Worm (Caenorhabditis elegans) whole organism, early embryonic: ENCODE measurements around the gene F28F8.9.

Experiments used
- B0310.2 ChIP-seq: sonication (generic microtip); optimal IDR thresholded peaks from 2 replicates; lab custom pipeline; 2016; ENCODE audit warnings: mild to moderate bottlenecking, missing genetic modification characterization, missing compliant biosample characterization
- F13C5.2 ChIP-seq: sonication (generic microtip); optimal IDR thresholded peaks from 2 replicates; lab custom pipeline; 2017; ENCODE audit warnings: mild to moderate bottlenecking, missing genetic modification characterization, inconsistent platforms, missing compliant biosample characterization
- aly-1 ChIP-seq: sonication (generic microtip); optimal IDR thresholded peaks from 2 replicates; lab custom pipeline; 2016; ENCODE audit warnings: missing genetic modification characterization, missing compliant biosample characterization
- ama-1 ChIP-seq: fragments of 150-350 bp; optimal IDR thresholded peaks from 2 replicates; lab custom pipeline; 2014
- ceh-13 ChIP-seq: fragments of 200-800 bp; sonication (Bioruptor generic); optimal IDR thresholded peaks from 2 replicates; lab custom pipeline; 2018; ENCODE audit warnings: mild to moderate bottlenecking, missing genetic modification characterization, missing compliant biosample characterization
- ceh-36 ChIP-seq: sonication (generic microtip); optimal IDR thresholded peaks from 2 replicates; lab custom pipeline; 2016; ENCODE audit warnings: missing genetic modification characterization, inconsistent platforms, missing compliant biosample characterization
- ets-7 ChIP-seq: sonication (generic microtip); optimal IDR thresholded peaks from 2 replicates; lab custom pipeline; 2016; ENCODE audit warnings: missing genotype, missing genetic modification characterization, missing compliant biosample characterization
- flt-1 ChIP-seq: fragments of 200-800 bp; sonication (Bioruptor generic); IDR thresholded peaks from 2 replicates; pipeline ENCODE4 v1.3.6; 2022; ENCODE audit warnings: missing genetic modification characterization, missing compliant biosample characterization
- hmbx-1 ChIP-seq: sonication (generic microtip); optimal IDR thresholded peaks from 2 replicates; lab custom pipeline; 2016; ENCODE audit warnings: mild to moderate bottlenecking, missing genetic modification characterization, missing compliant biosample characterization
- hmg-4 ChIP-seq: fragments of 200-800 bp; sonication (Bioruptor generic); optimal IDR thresholded peaks from 2 replicates; lab custom pipeline; 2018; ENCODE audit warnings: mild to moderate bottlenecking, missing genetic modification characterization, missing compliant biosample characterization
- hnd-1 ChIP-seq: sonication (generic microtip); optimal IDR thresholded peaks from 2 replicates; lab custom pipeline; 2016; ENCODE audit warnings: missing genetic modification characterization, missing compliant biosample characterization
- pes-1 ChIP-seq: fragments of 200-800 bp; sonication (Bioruptor generic); IDR thresholded peaks from 2 replicates; pipeline ENCODE4 v1.3.6; 2022; ENCODE audit warnings: missing genetic modification reagents, missing genetic modification characterization, missing compliant biosample characterization
- scrt-1 ChIP-seq: fragments of 200-800 bp; sonication (Bioruptor generic); IDR thresholded peaks from 2 replicates; pipeline ENCODE4 v1.3.6; 2022; ENCODE audit warnings: missing genetic modification characterization, missing compliant biosample characterization
- sea-1 ChIP-seq: fragments of 200-800 bp; sonication (Bioruptor generic); conservative IDR thresholded peaks from 2 replicates; pipeline ENCODE4 v1.3.6; 2022; ENCODE audit warnings: missing genetic modification characterization, missing compliant biosample characterization
- tbx-11 ChIP-seq: fragments of 200-800 bp; sonication (Bioruptor generic); IDR thresholded peaks from 2 replicates; pipeline ENCODE4 v1.3.6; 2022; ENCODE audit warnings: missing genetic modification characterization, missing compliant biosample characterization
- tbx-37 ChIP-seq: fragments of 200-800 bp; sonication (Bioruptor generic); conservative IDR thresholded peaks from 2 replicates; pipeline ENCODE4 v1.3.6; 2022; ENCODE audit warnings: missing genetic modification reagents, missing genetic modification characterization, missing compliant biosample characterization
- tra-4 ChIP-seq: sonication (generic microtip); optimal IDR thresholded peaks from 2 replicates; lab custom pipeline; 2017; ENCODE audit warnings: missing genetic modification characterization, missing compliant biosample characterization

The F28F8.9 gene

DNA sequence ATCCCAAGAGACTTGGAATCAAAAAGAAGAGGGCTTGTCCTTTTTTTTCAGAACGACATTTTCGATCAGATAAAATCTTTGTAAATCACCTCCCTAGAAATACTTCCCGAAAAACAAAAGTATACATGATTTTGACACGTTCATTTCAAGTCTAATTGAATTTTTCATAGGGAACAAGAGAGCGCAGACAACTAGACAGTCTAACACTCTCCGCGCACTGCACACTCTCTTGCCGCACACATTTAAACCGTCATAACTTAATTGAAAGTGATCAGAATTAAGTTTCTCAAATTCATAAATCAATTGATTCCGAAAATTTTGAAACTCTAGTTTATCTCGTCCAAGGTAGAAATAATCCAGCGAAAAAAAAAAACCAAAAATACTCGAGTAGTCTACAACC lies 18.7 kb downstream of the F28F8.9 start:
- TF ChIP-seq hnd-1 (tag; lab: Kevin White, UChicago) (no peak), hmbx-1 (tag; lab: Kevin White, UChicago) (no peak), ama-1 (lab: Kevin White, UChicago) (no peak), flt-1 (GFP tag; lab: Robert Waterston, UW) (no peak)

DNA sequence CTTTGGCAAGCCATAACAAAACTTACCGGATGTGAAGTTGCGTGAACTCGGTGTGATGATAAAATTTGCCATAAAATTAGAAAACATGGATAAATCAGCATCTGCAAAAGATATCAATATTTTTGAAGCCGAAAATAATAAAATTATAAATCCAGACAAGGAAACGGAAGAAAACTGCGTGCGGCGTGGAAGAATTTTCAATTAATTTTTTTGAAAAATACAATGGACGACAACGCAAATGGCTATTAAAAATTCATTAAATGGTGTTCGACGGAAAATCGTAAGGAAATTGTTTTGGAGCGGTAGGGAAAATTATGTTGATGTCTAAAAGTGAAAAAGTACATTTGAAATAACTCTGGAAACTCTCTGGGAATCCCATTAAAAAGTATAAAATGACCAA lies 19.4 kb downstream of the F28F8.9 start, which contains the start of gene acr-18:
Gene acr-18, minus strand, starts transcription at position 101 of the 400 bp plus-strand sequence.
- TF ChIP-seq hmg-4 (no peak), hnd-1 (tag; lab: Kevin White, UChicago) (no peak), hmbx-1 (tag; lab: Kevin White, UChicago) (no peak), pes-1 (GFP tag; lab: Robert Waterston, UW) (no peak), tra-4 (tag; lab: Kevin White, UChicago) (no peak), scrt-1 (GFP tag; lab: Robert Waterston, UW) (no peak), ceh-13 (GFP tag; lab: Kevin White, UChicago) (no peak), ama-1 (lab: Kevin White, UChicago) (no peak), tbx-37 (no peak), ets-7 (tag; lab: Kevin White, UChicago) (no peak), F13C5.2 (tag; lab: Kevin White, UChicago) (no peak), tbx-11 (GFP tag; lab: Robert Waterston, UW) (no peak), B0310.2 (no peak), ceh-36 (no peak), aly-1 (tag; lab: Kevin White, UChicago) (no peak), sea-1 (no peak), flt-1 (GFP tag; lab: Robert Waterston, UW) (no peak)

DNA sequence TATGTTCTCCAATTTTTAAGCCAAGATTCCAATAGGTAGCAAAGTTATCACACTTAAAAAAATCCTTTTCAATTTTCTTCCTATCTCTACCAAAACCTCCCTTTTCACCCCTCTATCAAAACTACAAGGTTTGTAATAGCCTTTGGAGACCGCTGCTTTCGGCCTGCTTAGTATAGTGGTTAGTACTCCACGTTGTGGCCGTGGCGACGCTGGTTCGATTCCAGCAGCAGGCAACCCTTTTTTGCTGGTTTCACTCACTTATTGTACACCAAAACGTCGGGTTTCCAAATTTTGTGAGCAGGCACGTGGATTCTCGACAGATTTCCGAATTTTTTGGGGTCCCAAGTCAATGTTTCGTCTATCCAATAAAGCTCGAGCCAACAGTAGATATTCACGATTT lies 24.6 kb downstream of the F28F8.9 start:
- TF ChIP-seq pes-1 (GFP tag; lab: Robert Waterston, UW) (peak; percentile 76), ets-7 (tag; lab: Kevin White, UChicago) (no peak), hmg-4 (peak; percentile 35), tra-4 (tag; lab: Kevin White, UChicago) (no peak), tbx-11 (GFP tag; lab: Robert Waterston, UW) (peak; percentile 67), scrt-1 (GFP tag; lab: Robert Waterston, UW) (0 out of 2 replicates have a peak, but pooled peaks have one; percentile 39), tbx-37 (peak; percentile 45; the same call in 1 of the 2 replicates), flt-1 (GFP tag; lab: Robert Waterston, UW) (peak; percentile 65), ceh-36 (peak; percentile 46), ceh-13 (GFP tag; lab: Kevin White, UChicago) (peak; percentile 17), hmbx-1 (tag; lab: Kevin White, UChicago) (no peak), F13C5.2 (tag; lab: Kevin White, UChicago) (peak; percentile 15), hnd-1 (tag; lab: Kevin White, UChicago) (peak; percentile 41)

DNA sequence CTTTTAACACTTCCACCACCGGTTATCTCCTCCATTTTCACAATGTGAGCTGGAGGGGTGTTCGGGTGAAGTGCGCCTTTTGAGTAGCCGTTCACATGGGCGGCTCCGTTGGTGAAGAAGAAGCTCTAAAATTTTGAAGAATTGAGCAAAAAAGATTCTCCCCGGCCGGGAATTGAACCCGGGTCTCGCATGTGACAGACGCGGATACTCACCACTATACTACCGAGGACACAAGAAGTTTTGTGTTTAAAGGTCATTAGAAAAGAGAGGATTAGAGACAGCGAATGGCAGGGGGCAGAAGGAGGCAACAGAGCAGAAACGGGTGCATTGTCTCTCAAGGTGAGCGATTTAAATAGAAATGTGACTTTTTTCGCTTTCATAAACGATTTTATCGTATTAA lies 26.8 kb downstream of the F28F8.9 start:
- peak; percentile 92 for TF ChIP-seq flt-1 (GFP tag; lab: Robert Waterston, UW)
- peak; percentile 57 for TF ChIP-seq ets-7 (tag; lab: Kevin White, UChicago)
- peak; percentile 86 for TF ChIP-seq aly-1 (tag; lab: Kevin White, UChicago)
- peak; percentile 89 for TF ChIP-seq tbx-11 (GFP tag; lab: Robert Waterston, UW)
- peak; percentile 92 for TF ChIP-seq scrt-1 (GFP tag; lab: Robert Waterston, UW)
- TF ChIP-seq F13C5.2 (tag; lab: Kevin White, UChicago), result peak; percentile 91
- peak; percentile 89 for TF ChIP-seq sea-1
- TF ChIP-seq hnd-1 (tag; lab: Kevin White, UChicago), result peak; percentile 80
- peak; percentile 82 for TF ChIP-seq B0310.2
- TF ChIP-seq ceh-36, result peak; percentile 95
- TF ChIP-seq tra-4 (tag; lab: Kevin White, UChicago), result peak; percentile 71
- TF ChIP-seq pes-1 (GFP tag; lab: Robert Waterston, UW), result peak; percentile 92
- TF ChIP-seq hmbx-1 (tag; lab: Kevin White, UChicago), result peak; percentile 59
- TF ChIP-seq hmg-4, result peak; percentile 92
- TF ChIP-seq ama-1 (lab: Kevin White, UChicago), result no peak
- peak; percentile 92 for TF ChIP-seq tbx-37
- TF ChIP-seq ceh-13 (GFP tag; lab: Kevin White, UChicago), result peak; percentile 77

DNA sequence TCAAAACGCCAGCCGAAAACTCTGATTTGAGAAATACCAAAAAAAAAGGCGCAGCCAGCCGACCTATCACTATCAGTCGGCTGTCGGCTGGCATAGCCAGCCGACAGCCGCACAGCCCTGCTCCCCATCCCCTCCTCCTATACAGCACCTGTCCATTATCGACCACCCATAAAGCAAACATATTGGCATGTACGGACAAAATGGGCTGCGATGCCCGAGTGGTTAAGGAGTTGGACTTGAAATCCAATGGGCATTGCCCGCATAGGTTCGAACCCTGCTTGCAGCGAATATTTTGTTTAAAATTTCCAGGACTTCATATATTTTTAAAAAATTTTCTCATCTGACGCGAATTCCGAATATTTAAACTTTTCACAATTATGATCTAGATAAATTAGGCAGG lies 28.1 kb downstream of the F28F8.9 start:
- TF ChIP-seq ceh-36 (peak; percentile 2), pes-1 (GFP tag; lab: Robert Waterston, UW) (0 out of 2 replicates have a peak, but pooled peaks have one; percentile 48), ama-1 (lab: Kevin White, UChicago) (no peak), tbx-37 (no peak), tra-4 (tag; lab: Kevin White, UChicago) (no peak), hmbx-1 (tag; lab: Kevin White, UChicago) (no peak), flt-1 (GFP tag; lab: Robert Waterston, UW) (peak; percentile 11; the same call in 1 of the 2 replicates), hmg-4 (no peak), hnd-1 (tag; lab: Kevin White, UChicago) (no peak), ets-7 (tag; lab: Kevin White, UChicago) (no peak), scrt-1 (GFP tag; lab: Robert Waterston, UW) (no peak)

DNA sequence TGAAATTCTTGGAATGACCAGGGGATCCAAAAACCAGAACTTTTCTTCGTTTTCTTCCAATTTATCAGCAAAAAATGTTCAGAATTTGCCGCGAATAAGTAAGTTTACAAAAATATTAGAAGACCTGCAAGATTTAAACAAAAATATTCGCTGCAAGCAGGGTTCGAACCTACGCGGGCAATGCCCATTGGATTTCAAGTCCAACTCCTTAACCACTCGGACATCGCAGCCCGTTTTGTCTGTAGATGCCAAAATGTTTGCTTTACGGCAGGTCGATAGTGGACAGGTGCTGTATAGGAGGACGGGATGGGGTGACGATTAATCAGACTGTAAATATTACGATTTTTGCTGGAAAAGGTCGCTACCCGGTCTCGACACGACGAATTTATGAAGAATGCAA lies 30.7 kb downstream of the F28F8.9 start:
- TF ChIP-seq flt-1 (GFP tag; lab: Robert Waterston, UW) (0 out of 2 replicates have a peak, but pooled peaks have one; percentile 34), hmbx-1 (tag; lab: Kevin White, UChicago) (no peak), tbx-37 (no peak), pes-1 (GFP tag; lab: Robert Waterston, UW) (peak; percentile 65; the same call in 1 of the 2 replicates), aly-1 (tag; lab: Kevin White, UChicago) (no peak), hmg-4 (no peak), tbx-11 (GFP tag; lab: Robert Waterston, UW) (peak; percentile 46; the same call in 1 of the 2 replicates), B0310.2 (no peak), ceh-36 (no peak), sea-1 (no peak), scrt-1 (GFP tag; lab: Robert Waterston, UW) (peak; percentile 36; the same call in 1 of the 2 replicates), ets-7 (tag; lab: Kevin White, UChicago) (no peak), tra-4 (tag; lab: Kevin White, UChicago) (no peak), hnd-1 (tag; lab: Kevin White, UChicago) (no peak), ama-1 (lab: Kevin White, UChicago) (no peak), F13C5.2 (tag; lab: Kevin White, UChicago) (no peak), ceh-13 (GFP tag; lab: Kevin White, UChicago) (no peak)
